Worm (Caenorhabditis elegans) whole organism, L4 larva: ENCODE measurements around the gene ceh-92.

Source experiments
- ces-1 ChIP-seq: fragments of 150-350 bp; sonication (generic microtip); optimal IDR thresholded peaks from 4 replicates; lab custom pipeline; 2014; ENCODE audit warnings: missing biosample characterization, missing genetic modification reagents, missing genetic modification characterization
- skn-1 ChIP-seq: fragments of 150-350 bp; optimal IDR thresholded peaks from 2 replicates; lab custom pipeline; 2014; ENCODE audit warnings: missing biosample characterization, missing genetic modification characterization
- unc-39 ChIP-seq: sonication (generic microtip); optimal IDR thresholded peaks from 2 replicates; lab custom pipeline; 2017; ENCODE audit warnings: missing biosample characterization, missing genetic modification characterization

- TF ChIP-seq ces-1 (GFP tag; lab: Kevin White, UChicago) (no peak), unc-39 (tag; lab: Kevin White, UChicago) (no peak), skn-1 (no peak)
Observed at ce11 chrIII:11636740-11637139, 55.3 kb downstream of the ceh-92 start, which contains the start of gene tbx-33.
